Worm (Caenorhabditis elegans): ENCODE results near the gene M02D8.5.
A peak's percentile ranks its signal among the peaks of the same experiment; 100 is the strongest.

- TF ChIP-seq ama-1 (optimal IDR thresholded peaks at IDR 0.05) = no peak
- no peak for TF ChIP-seq flt-1 (GFP tag; IDR thresholded peaks at IDR 0.05)
- TF ChIP-seq ceh-13 (GFP tag; optimal IDR thresholded peaks at IDR 0.05) = no peak
- no peak for TF ChIP-seq tra-4 (tag; optimal IDR thresholded peaks at IDR 0.05)
- no peak for TF ChIP-seq ceh-36 (tag; optimal IDR thresholded peaks at IDR 0.05)
- TF ChIP-seq sea-1 (GFP tag; conservative IDR thresholded peaks at IDR 0.05) = 0 out of 2 replicates have a peak, but pooled peaks have one; percentile 24
- TF ChIP-seq F13C5.2 (tag; optimal IDR thresholded peaks at IDR 0.05) = peak; percentile 19
Measured at ce11 chrX:8810908-8811307, 49.5 kb upstream of the M02D8.5 start, which contains the start of gene R04E5.9.

Data from whole organism, early embryonic.